Worm (Caenorhabditis elegans) whole organism, mixed stage, embryonic: ENCODE results near the gene aaim-1.

Source experiments
- elt-3 ChIP-seq: fragments of 150-350 bp; optimal IDR thresholded peaks from 2 replicates; lab custom pipeline; 2014; ENCODE audit warnings: missing biosample characterization, missing genetic modification characterization
- lin-32 ChIP-seq: fragments of 200-800 bp; sonication (Bioruptor generic); optimal IDR thresholded peaks from 2 replicates; lab custom pipeline; 2018; ENCODE audit warnings: mild to moderate bottlenecking, missing genetic modification characterization, missing compliant biosample characterization
- lsy-2 ChIP-seq: fragments of 150-350 bp; optimal IDR thresholded peaks from 2 replicates; lab custom pipeline; 2014; ENCODE audit warnings: missing biosample characterization, missing genetic modification characterization
- mep-1 ChIP-seq: fragments of 150-350 bp; optimal IDR thresholded peaks from 2 replicates; lab custom pipeline; 2017; ENCODE audit warnings: missing biosample characterization, missing genetic modification reagents, missing genetic modification characterization, inconsistent platforms
- nhr-12 ChIP-seq: fragments of 150-350 bp; optimal IDR thresholded peaks from 2 replicates; lab custom pipeline; 2014; ENCODE audit warnings: missing biosample characterization, missing genetic modification characterization
- nhr-28 ChIP-seq: fragments of 150-350 bp; optimal IDR thresholded peaks from 2 replicates; lab custom pipeline; 2014; ENCODE audit warnings: missing biosample characterization, missing genetic modification characterization
- nhr-76 ChIP-seq: sonication (generic microtip); optimal IDR thresholded peaks from 2 replicates; lab custom pipeline; 2017; ENCODE audit warnings: missing biosample characterization, missing genetic modification characterization
- snpc-4 ChIP-seq: fragments of 150-350 bp; optimal IDR thresholded peaks from 2 replicates; lab custom pipeline; 2014; ENCODE audit warnings: missing biosample characterization, missing genetic modification characterization
- unc-62 ChIP-seq: fragments of 150-350 bp; optimal IDR thresholded peaks from 2 replicates; lab custom pipeline; 2014; ENCODE audit warnings: missing biosample characterization, missing genetic modification reagents, missing genetic modification characterization

ce11 chrX:6607599-6607998 is 45.4 kb upstream of the aaim-1 start:
- TF ChIP-seq unc-62 = no peak
- no peak for TF ChIP-seq nhr-76 (tag; lab: Kevin White, UChicago)
- no peak for TF ChIP-seq lin-32 (GFP tag; lab: Kevin White, UChicago)
- no peak for TF ChIP-seq mep-1
- no peak for TF ChIP-seq nhr-28
- no peak for TF ChIP-seq elt-3 (tag; lab: Kevin White, UChicago)
- no peak for TF ChIP-seq snpc-4
- no peak for TF ChIP-seq lsy-2 (tag; lab: Kevin White, UChicago)
- TF ChIP-seq nhr-12 (tag; lab: Kevin White, UChicago) = no peak
